Fruit fly (Drosophila melanogaster): ENCODE results near the gene inaF-D.

- no peak for TF ChIP-seq h (optimal IDR thresholded peaks at IDR 0.05)
- no peak for TF ChIP-seq psq (optimal IDR thresholded peaks at IDR 0.05)
- no peak for TF ChIP-seq insv (optimal IDR thresholded peaks at IDR 0.05)
Measured at dm6 chrX:11684462-11684861, 44.4 kb downstream of the inaF-D start.
